Worm (Caenorhabditis elegans) whole organism, L1 larva: ENCODE data around the gene pole-2.

Experiments
- C16A3.4 ChIP-seq: fragments of 150-350 bp; optimal IDR thresholded peaks from 2 replicates; lab custom pipeline; 2014; ENCODE audit warnings: missing biosample characterization, missing genetic modification characterization
- C34B4.2 ChIP-seq: sonication (generic microtip); optimal IDR thresholded peaks from 2 replicates; lab custom pipeline; 2017; ENCODE audit warnings: mild to moderate bottlenecking, missing genetic modification characterization, missing compliant biosample characterization
- F16B12.6 ChIP-seq: fragments of 150-350 bp; optimal IDR thresholded peaks from 2 replicates; lab custom pipeline; 2014; ENCODE audit warnings: missing biosample characterization, missing genetic modification characterization
- aly-2 ChIP-seq: fragments of 150-350 bp; optimal IDR thresholded peaks from 2 replicates; lab custom pipeline; 2014; ENCODE audit warnings: missing biosample characterization, missing genetic modification characterization
- ama-1 ChIP-seq: fragments of 150-350 bp; optimal IDR thresholded peaks from 2 replicates; lab custom pipeline; 2014
- blmp-1 ChIP-seq: fragments of 150-350 bp; optimal IDR thresholded peaks from 2 replicates; lab custom pipeline; 2014; ENCODE audit warnings: missing biosample characterization, missing genetic modification characterization
- ceh-63 ChIP-seq: fragments of 200-800 bp; sonication (Bioruptor generic); optimal IDR thresholded peaks from 2 replicates; lab custom pipeline; 2018; ENCODE audit warnings: mild to moderate bottlenecking, missing genetic modification characterization, missing compliant biosample characterization
- ces-1 ChIP-seq: fragments of 150-350 bp; optimal IDR thresholded peaks from 2 replicates; lab custom pipeline; 2014; ENCODE audit warnings: missing biosample characterization, missing genetic modification reagents, missing genetic modification characterization
- dsc-1 ChIP-seq: sonication (generic microtip); optimal IDR thresholded peaks from 2 replicates; lab custom pipeline; 2016; ENCODE audit warnings: mild to moderate bottlenecking, missing genetic modification characterization, missing compliant biosample characterization
- efl-1 ChIP-seq, 4 experiments: fragments of 150-350 bp; optimal IDR thresholded peaks in 3 of 4; peaks in 1 of 4; 1 replicate in 1 of 4; 2 replicates in 3 of 4; lab custom pipeline; 2014; ENCODE audit warnings: missing biosample characterization in 2 of 4, missing genetic modification characterization in 2 of 4, missing genetic modification reagents in 2 of 4
- elt-2 ChIP-seq: sonication (generic microtip); optimal IDR thresholded peaks from 2 replicates; lab custom pipeline; 2016; ENCODE audit warnings: missing genetic modification characterization, mild to moderate bottlenecking, inconsistent platforms, missing compliant biosample characterization, missing genetic modification reagents
- elt-3 ChIP-seq, 6 experiments: fragments of 150-350 bp in 1 of 6; sonication (generic microtip); optimal IDR thresholded peaks; 2 replicates each; lab custom pipeline; 2017 to 2018; ENCODE audit warnings: missing biosample characterization in 6 of 6, missing genetic modification characterization in 6 of 6, inconsistent platforms in 1 of 6
- ets-5 ChIP-seq: fragments of 200-800 bp; sonication (Bioruptor generic); IDR thresholded peaks from 2 replicates; pipeline ENCODE4 v1.3.6; 2022; ENCODE audit warnings: missing genetic modification characterization, missing compliant biosample characterization
- fkh-10 ChIP-seq: sonication (generic microtip); optimal IDR thresholded peaks from 2 replicates; lab custom pipeline; 2017; ENCODE audit warnings: missing biosample characterization, missing genetic modification reagents, missing genetic modification characterization
- fkh-4 ChIP-seq: sonication (generic microtip); optimal IDR thresholded peaks from 2 replicates; lab custom pipeline; 2016; ENCODE audit warnings: missing compliant biosample characterization, missing genetic modification characterization, borderline replicate concordance
- fkh-8 ChIP-seq: sonication (generic microtip); optimal IDR thresholded peaks from 2 replicates; lab custom pipeline; 2016; ENCODE audit warnings: mild to moderate bottlenecking, missing genetic modification characterization, missing compliant biosample characterization
- grh-1 ChIP-seq: fragments of 200-800 bp; sonication (Bioruptor generic); IDR thresholded peaks from 2 replicates; pipeline ENCODE4 v1.3.6; 2022; ENCODE audit warnings: missing genetic modification reagents, missing genetic modification characterization, missing compliant biosample characterization
- hlh-4 ChIP-seq: sonication (generic microtip); optimal IDR thresholded peaks from 2 replicates; lab custom pipeline; 2016; ENCODE audit warnings: mild to moderate bottlenecking, missing genetic modification characterization, missing compliant biosample characterization
- hpl-2 ChIP-seq: fragments of 150-350 bp; optimal IDR thresholded peaks from 2 replicates; lab custom pipeline; 2014; ENCODE audit warnings: missing biosample characterization, missing genetic modification reagents, missing genetic modification characterization
- irx-1 ChIP-seq: sonication (generic microtip); optimal IDR thresholded peaks from 2 replicates; lab custom pipeline; 2016; ENCODE audit warnings: missing genetic modification characterization, missing compliant biosample characterization
- isw-1 ChIP-seq: fragments of 200-800 bp; sonication (Bioruptor generic); IDR thresholded peaks from 2 replicates; pipeline ENCODE4 v1.3.6; 2022; ENCODE audit warnings: missing genetic modification characterization, missing compliant biosample characterization
- lin-15B ChIP-seq: fragments of 150-350 bp; sonication (generic microtip); optimal IDR thresholded peaks from 3 replicates; lab custom pipeline; 2014; ENCODE audit warnings: missing biosample characterization, missing genetic modification characterization
- lin-35 ChIP-seq, 2 experiments: fragments of 150-350 bp; optimal IDR thresholded peaks; 2 replicates each; lab custom pipeline; 2014; ENCODE audit warnings: missing biosample characterization in 2 of 2, missing genetic modification characterization in 2 of 2, missing genetic modification reagents in 2 of 2
- lir-3 ChIP-seq: sonication (generic microtip); optimal IDR thresholded peaks from 2 replicates; lab custom pipeline; 2016; ENCODE audit warnings: mild to moderate bottlenecking, missing genetic modification characterization, moderate library complexity, missing compliant biosample characterization; ENCODE audit not compliant: poor library complexity
- lsy-2 ChIP-seq, 2 experiments: fragments of 150-350 bp; optimal IDR thresholded peaks; 2 replicates each; lab custom pipeline; 2014; ENCODE audit warnings: missing biosample characterization in 2 of 2, missing genetic modification characterization in 2 of 2
- mab-9 ChIP-seq: fragments of 200-800 bp; sonication (Bioruptor generic); IDR thresholded peaks from 2 replicates; pipeline ENCODE4 v1.3.6; 2022; ENCODE audit warnings: missing genetic modification reagents, missing genetic modification characterization, missing compliant biosample characterization
- mdl-1 ChIP-seq, 2 experiments: fragments of 150-350 bp; optimal IDR thresholded peaks; 2 replicates each; lab custom pipeline; 2014 to 2017; ENCODE audit warnings: missing biosample characterization in 2 of 2, missing genetic modification characterization in 2 of 2, inconsistent platforms in 1 of 2
- mef-2 ChIP-seq: fragments of 150-350 bp; optimal IDR thresholded peaks from 2 replicates; lab custom pipeline; 2014; ENCODE audit warnings: missing biosample characterization, missing genetic modification characterization
- mep-1 ChIP-seq: fragments of 150-350 bp; optimal IDR thresholded peaks from 2 replicates; lab custom pipeline; 2014; ENCODE audit warnings: missing biosample characterization, missing genetic modification characterization
- nhr-11 ChIP-seq: fragments of 150-350 bp; optimal IDR thresholded peaks from 2 replicates; lab custom pipeline; 2014; ENCODE audit warnings: missing biosample characterization, missing genetic modification characterization
- nhr-12 ChIP-seq: sonication (generic microtip); optimal IDR thresholded peaks from 2 replicates; lab custom pipeline; 2017; ENCODE audit warnings: missing biosample characterization, missing genetic modification characterization
- nhr-19 ChIP-seq: fragments of 200-800 bp; sonication (Bioruptor generic); conservative IDR thresholded peaks from 2 replicates; pipeline ENCODE4 v1.3.6; 2022; ENCODE audit warnings: missing genetic modification characterization, missing compliant biosample characterization
- nhr-28 ChIP-seq: fragments of 150-350 bp; optimal IDR thresholded peaks from 2 replicates; lab custom pipeline; 2014; ENCODE audit warnings: missing biosample characterization, missing genetic modification characterization
- nhr-71 ChIP-seq: sonication (generic microtip); optimal IDR thresholded peaks from 2 replicates; lab custom pipeline; 2016; ENCODE audit warnings: mild to moderate bottlenecking, missing genetic modification characterization, moderate library complexity, missing compliant biosample characterization
- nhr-76 ChIP-seq: sonication (generic microtip); optimal IDR thresholded peaks from 2 replicates; lab custom pipeline; 2017; ENCODE audit warnings: missing biosample characterization, missing genetic modification characterization
- nhr-77 ChIP-seq: fragments of 150-350 bp; optimal IDR thresholded peaks from 2 replicates; lab custom pipeline; 2014; ENCODE audit warnings: missing biosample characterization, missing genetic modification characterization
- nhr-85 ChIP-seq: sonication (generic microtip); peaks from one replicate; lab custom pipeline; 2016; ENCODE audit warnings: missing genetic modification characterization, inconsistent platforms, missing compliant biosample characterization
- pax-3 ChIP-seq: fragments of 200-800 bp; sonication (Bioruptor generic); optimal IDR thresholded peaks from 2 replicates; lab custom pipeline; 2018; ENCODE audit warnings: mild to moderate bottlenecking, missing genetic modification characterization, moderate library complexity, missing compliant biosample characterization
- rnt-1 ChIP-seq: sonication (generic microtip); optimal IDR thresholded peaks from 2 replicates; lab custom pipeline; 2016; ENCODE audit warnings: mild to moderate bottlenecking, missing genetic modification characterization, moderate library complexity, missing compliant biosample characterization
- sox-4 ChIP-seq: sonication (generic microtip); optimal IDR thresholded peaks from 2 replicates; lab custom pipeline; 2016; ENCODE audit warnings: missing genetic modification characterization, missing compliant biosample characterization
- sup-37 ChIP-seq: fragments of 200-800 bp; sonication (Bioruptor generic); optimal IDR thresholded peaks from 2 replicates; lab custom pipeline; 2018; ENCODE audit warnings: mild to moderate bottlenecking, missing genetic modification characterization, missing compliant biosample characterization
- unc-130 ChIP-seq: fragments of 150-350 bp; optimal IDR thresholded peaks from 2 replicates; lab custom pipeline; 2017; ENCODE audit warnings: missing biosample characterization, missing genetic modification characterization, inconsistent platforms
- unc-30 ChIP-seq: sonication (generic microtip); optimal IDR thresholded peaks from 2 replicates; lab custom pipeline; 2017; ENCODE audit warnings: missing biosample characterization, missing genetic modification characterization
- unc-62 ChIP-seq: fragments of 150-350 bp; optimal IDR thresholded peaks from 2 replicates; lab custom pipeline; 2014; ENCODE audit warnings: missing biosample characterization, missing genetic modification reagents, missing genetic modification characterization
- unc-86 ChIP-seq: sonication (generic microtip); optimal IDR thresholded peaks from 2 replicates; lab custom pipeline; 2016; ENCODE audit warnings: missing genetic modification characterization, missing compliant biosample characterization
- unc-98 ChIP-seq: fragments of 200-800 bp; sonication (Bioruptor generic); IDR thresholded peaks from 2 replicates; pipeline ENCODE4 v1.3.6; 2022; ENCODE audit warnings: missing genetic modification characterization, missing compliant biosample characterization
- vab-15 ChIP-seq: sonication (generic microtip); optimal IDR thresholded peaks from 2 replicates; lab custom pipeline; 2017; ENCODE audit warnings: missing genotype, mild to moderate bottlenecking, missing genetic modification characterization, missing compliant biosample characterization
- xbp-1 ChIP-seq: sonication (generic microtip); optimal IDR thresholded peaks from 2 replicates; lab custom pipeline; 2016; ENCODE audit warnings: missing genetic modification characterization, missing compliant biosample characterization
- zip-4 ChIP-seq: fragments of 200-800 bp; sonication (Bioruptor generic); optimal IDR thresholded peaks from 2 replicates; lab custom pipeline; 2018; ENCODE audit warnings: mild to moderate bottlenecking, missing genetic modification characterization, moderate library complexity, missing compliant biosample characterization
- ztf-4 ChIP-seq: fragments of 150-350 bp; optimal IDR thresholded peaks from 2 replicates; lab custom pipeline; 2014; ENCODE audit warnings: missing biosample characterization, missing genetic modification characterization

pole-2 gene

ce11 chrIV:8653592-8653991 is 32.8 kb downstream of the pole-2 start, which contains the start of gene C49C8.5:
TSS of gene C49C8.5 (minus strand) at chrIV:8653664.
- TF ChIP-seq elt-2 (tag; lab: Kevin White, UChicago) (peak; percentile 11), pax-3 (tag; lab: Kevin White, UChicago) (no peak)

ce11 chrIV:8651835-8652234 is 34.6 kb downstream of the pole-2 start, which contains the start of gene C49C8.8:
TSS of gene C49C8.8 (plus strand) at chrIV:8652135.
- no peak for TF ChIP-seq C34B4.2 (tag; lab: Kevin White, UChicago)
- no peak for TF ChIP-seq nhr-71 (tag; lab: Kevin White, UChicago)
- no peak for TF ChIP-seq lir-3 (tag; lab: Kevin White, UChicago)
- TF ChIP-seq nhr-77 (tag; lab: Kevin White, UChicago) = no peak
- no peak for TF ChIP-seq unc-98 (GFP tag; lab: Robert Waterston, UW)
- TF ChIP-seq rnt-1 = no peak
- TF ChIP-seq nhr-28 (tag; lab: Kevin White, UChicago) = no peak
- no peak for TF ChIP-seq isw-1 (GFP tag; lab: Robert Waterston, UW)
- no peak for TF ChIP-seq F16B12.6 (tag; lab: Kevin White, UChicago)
- TF ChIP-seq fkh-10 (GFP tag; lab: Kevin White, UChicago) = no peak
- TF ChIP-seq hlh-4 (tag; lab: Kevin White, UChicago) = no peak
- TF ChIP-seq C16A3.4 (tag; lab: Kevin White, UChicago) = no peak
- no peak for TF ChIP-seq ama-1
- TF ChIP-seq irx-1 (tag; lab: Kevin White, UChicago) = no peak
- no peak for TF ChIP-seq nhr-19 (GFP tag; lab: Robert Waterston, UW)
- TF ChIP-seq aly-2 (tag; lab: Kevin White, UChicago) = no peak
- no peak for TF ChIP-seq blmp-1 (tag; lab: Kevin White, UChicago)
- no peak for TF ChIP-seq nhr-85 (tag; lab: Kevin White, UChicago)
- no peak for TF ChIP-seq grh-1 (GFP tag; lab: Robert Waterston, UW)

- no peak for TF ChIP-seq ces-1 (GFP tag; lab: Kevin White, UChicago)
- TF ChIP-seq fkh-4 (tag; lab: Kevin White, UChicago) = no peak
- TF ChIP-seq lin-15B (tag; lab: Kevin White, UChicago) = no peak
- TF ChIP-seq nhr-85 (tag; lab: Kevin White, UChicago) = peak; percentile 20
- TF ChIP-seq nhr-19 (GFP tag; lab: Robert Waterston, UW) = no peak
- TF ChIP-seq mab-9 (GFP tag; lab: Robert Waterston, UW) = no peak
- no peak for TF ChIP-seq unc-86 (tag; lab: Kevin White, UChicago)
- no peak for TF ChIP-seq nhr-11
- TF ChIP-seq nhr-77 (tag; lab: Kevin White, UChicago) = no peak
- peak; percentile 45 for TF ChIP-seq dsc-1
- no peak for TF ChIP-seq mdl-1 (tag; optimal IDR thresholded peaks at IDR 0.05; lab: Kevin White, UChicago)
- TF ChIP-seq nhr-71 (tag; lab: Kevin White, UChicago) = no peak
- TF ChIP-seq sox-4 (tag; lab: Kevin White, UChicago) = no peak
- TF ChIP-seq efl-1 (optimal IDR thresholded peaks at IDR 0.05; lab: Kevin White, UChicago) = peak in 1 of 2 experiments; percentile 29
- TF ChIP-seq efl-1 (GFP tag; optimal IDR thresholded peaks at IDR 0.05 in 1 of 2; lab: Kevin White, UChicago) = no peak
- no peak for TF ChIP-seq vab-15 (tag; lab: Kevin White, UChicago)
- TF ChIP-seq xbp-1 (tag; lab: Kevin White, UChicago) = no peak
- TF ChIP-seq mep-1 = peak; percentile 19
- no peak for TF ChIP-seq aly-2 (tag; lab: Kevin White, UChicago)
- TF ChIP-seq lsy-2 (tag; optimal IDR thresholded peaks at IDR 0.05; lab: Kevin White, UChicago) = peak in 1 of 2 experiments; percentile 30
- TF ChIP-seq unc-30 (tag; lab: Kevin White, UChicago) = no peak
- no peak for TF ChIP-seq nhr-76 (tag; lab: Kevin White, UChicago)
- no peak for TF ChIP-seq unc-62 (GFP tag; lab: Kevin White, UChicago)
- TF ChIP-seq zip-4 = no peak
- TF ChIP-seq ztf-4 (tag; lab: Kevin White, UChicago) = no peak
- TF ChIP-seq isw-1 (GFP tag; lab: Robert Waterston, UW) = no peak
- no peak for TF ChIP-seq sup-37 (GFP tag; lab: Kevin White, UChicago)
- no peak for TF ChIP-seq unc-130 (tag; lab: Kevin White, UChicago)
- peak in 1 of 2 experiments; percentile 48 for TF ChIP-seq lin-35 (GFP tag; optimal IDR thresholded peaks at IDR 0.05; lab: Kevin White, UChicago)
- no peak for TF ChIP-seq fkh-8
- TF ChIP-seq hpl-2 (GFP tag; lab: Kevin White, UChicago) = no peak
- TF ChIP-seq nhr-12 (tag; lab: Kevin White, UChicago) = no peak
- no peak for TF ChIP-seq elt-3 (tag; optimal IDR thresholded peaks at IDR 0.05; lab: Kevin White, UChicago)
- no peak for TF ChIP-seq ceh-63
- TF ChIP-seq ets-5 (GFP tag; lab: Robert Waterston, UW) = no peak
- no peak for TF ChIP-seq mef-2 (tag; lab: Kevin White, UChicago)
These were observed 35.7 kb downstream of the pole-2 start, which contains the start of gene C49C8.2 for ce11 chrIV:8650696-8651095. TSS of gene C49C8.2 (plus strand) at chrIV:8651088.
